Fruit fly (Drosophila melanogaster) whole organism, embryonic: ENCODE data around the gene CG10341.

ENCODE experiments used
- Atf3 ChIP-seq: fragments of 200-800 bp; sonication (Bioruptor generic); optimal IDR thresholded peaks from 3 replicates; lab custom pipeline; 2016; ENCODE audit warnings: missing biosample characterization, missing genetic modification characterization
- CG11093 ChIP-seq: fragments of 200-800 bp; sonication (Bioruptor generic); IDR thresholded peaks from 3 replicates; pipeline ENCODE4 v1.3.6; 2022; ENCODE audit warnings: missing biosample characterization, missing genetic modification characterization
- CG13424 ChIP-seq: fragments of 200-800 bp; sonication (Bioruptor generic); optimal IDR thresholded peaks from 2 replicates; lab custom pipeline; 2019; ENCODE audit warnings: missing biosample characterization, mild to moderate bottlenecking, missing genetic modification characterization, moderate library complexity
- CG13894 ChIP-seq: fragments of 200-800 bp; sonication (Bioruptor generic); optimal IDR thresholded peaks from 3 replicates; lab custom pipeline; 2018; ENCODE audit warnings: missing biosample characterization, mild to moderate bottlenecking, missing genetic modification characterization, moderate library complexity
- CG14441 ChIP-seq: fragments of 200-800 bp; sonication (Bioruptor generic); IDR thresholded peaks from 2 replicates; pipeline ENCODE4 v1.3.6; 2022; ENCODE audit warnings: missing biosample characterization, missing genetic modification characterization
- CG15479 ChIP-seq: fragments of 200-800 bp; sonication (Bioruptor generic); optimal IDR thresholded peaks from 3 replicates; lab custom pipeline; 2019; ENCODE audit warnings: missing biosample characterization, mild to moderate bottlenecking, missing genetic modification characterization, moderate library complexity
- CG15696 ChIP-seq: fragments of 200-800 bp; sonication (Bioruptor generic); optimal IDR thresholded peaks from 2 replicates; lab custom pipeline; 2019; ENCODE audit warnings: missing biosample characterization, mild to moderate bottlenecking, missing genetic modification characterization, moderate library complexity
- CG1603 ChIP-seq: fragments of 200-800 bp; sonication (Bioruptor generic); optimal IDR thresholded peaks from 2 replicates; lab custom pipeline; 2019; ENCODE audit warnings: missing biosample characterization, mild to moderate bottlenecking, missing genetic modification characterization, moderate library complexity
- CG17328 ChIP-seq: fragments of 200-800 bp; sonication (Bioruptor generic); IDR thresholded peaks from 2 replicates; pipeline ENCODE4 v1.3.6; 2022; ENCODE audit warnings: missing biosample characterization, missing genetic modification characterization
- CG17361 ChIP-seq: fragments of 200-800 bp; sonication (Bioruptor generic); IDR thresholded peaks from 3 replicates; pipeline ENCODE4 v1.3.6; 2022; ENCODE audit warnings: missing biosample characterization, missing genetic modification characterization
- CG18764 ChIP-seq: fragments of 200-800 bp; sonication (Bioruptor generic); optimal IDR thresholded peaks from 3 replicates; lab custom pipeline; 2016; ENCODE audit warnings: missing biosample characterization, missing genetic modification characterization
- CG2889 ChIP-seq: fragments of 200-800 bp; sonication (Bioruptor generic); IDR thresholded peaks from 3 replicates; pipeline ENCODE4 v1.3.6; 2022; ENCODE audit warnings: missing biosample characterization, missing genetic modification characterization
- CG3065 ChIP-seq: fragments of 200-800 bp; sonication (Bioruptor generic); optimal IDR thresholded peaks from 2 replicates; lab custom pipeline; 2016; ENCODE audit warnings: missing biosample characterization, missing genetic modification characterization
- CG4328 ChIP-seq: fragments of 200-800 bp; sonication (Bioruptor generic); optimal IDR thresholded peaks from 3 replicates; lab custom pipeline; 2017; ENCODE audit warnings: missing biosample characterization, missing genetic modification reagents, missing genetic modification characterization
- CG4707 ChIP-seq: fragments of 200-800 bp; sonication (Bioruptor generic); optimal IDR thresholded peaks from 2 replicates; lab custom pipeline; 2018; ENCODE audit warnings: missing biosample characterization, mild to moderate bottlenecking, missing genetic modification characterization, moderate library complexity
- CG6683 ChIP-seq: fragments of 200-800 bp; sonication (Bioruptor generic); optimal IDR thresholded peaks from 2 replicates; lab custom pipeline; 2017; ENCODE audit warnings: missing biosample characterization, mild to moderate bottlenecking, missing genetic modification characterization, missing genetic modification reagents
- CG6689 ChIP-seq: fragments of 200-800 bp; sonication (Bioruptor generic); IDR thresholded peaks from 2 replicates; pipeline ENCODE4 v1.3.6; 2022; ENCODE audit warnings: missing biosample characterization, missing genetic modification characterization
- CG7271 ChIP-seq: fragments of 200-800 bp; sonication (Bioruptor generic); optimal IDR thresholded peaks from 2 replicates; lab custom pipeline; 2018; ENCODE audit warnings: missing biosample characterization, mild to moderate bottlenecking, missing genetic modification characterization, moderate library complexity
- CG7372 ChIP-seq: fragments of 200-800 bp; sonication (Bioruptor generic); IDR thresholded peaks from 2 replicates; pipeline ENCODE4 v1.3.6; 2022; ENCODE audit warnings: missing biosample characterization, missing genetic modification characterization
- CG8478 ChIP-seq: fragments of >200 bp; optimal IDR thresholded peaks from 2 replicates; lab custom pipeline; 2018
- CG9876 ChIP-seq: fragments of 200-800 bp; sonication (Bioruptor generic); optimal IDR thresholded peaks from 2 replicates; lab custom pipeline; 2016; ENCODE audit warnings: missing biosample characterization, missing genetic modification characterization
- CHES-1-like ChIP-seq: fragments of 200-800 bp; sonication (Bioruptor generic); optimal IDR thresholded peaks from 2 replicates; lab custom pipeline; 2016; ENCODE audit warnings: missing biosample characterization, missing genetic modification characterization
- CTCF ChIP-seq: fragments of 200-800 bp; sonication (Bioruptor generic); optimal IDR thresholded peaks from 2 replicates; lab custom pipeline; 2017; ENCODE audit warnings: missing biosample characterization, mild to moderate bottlenecking, missing genetic modification characterization, moderate library complexity
- Dfd ChIP-seq, 2 experiments: fragments of >200 bp; optimal IDR thresholded peaks; 2 replicates each; lab custom pipeline; 2017; ENCODE audit warnings: missing biosample characterization in 2 of 2, missing genetic modification characterization in 2 of 2
- HHEX ChIP-seq: fragments of 200-800 bp; sonication (Bioruptor generic); optimal IDR thresholded peaks from 3 replicates; lab custom pipeline; 2017; ENCODE audit warnings: missing biosample characterization, mild to moderate bottlenecking, missing genetic modification characterization, missing genetic modification reagents
- Myb ChIP-seq: fragments of 200-800 bp; sonication (Bioruptor generic); optimal IDR thresholded peaks from 2 replicates; lab custom pipeline; 2016; ENCODE audit warnings: missing biosample characterization, missing genetic modification characterization
- Ravus ChIP-seq: fragments of 200-800 bp; sonication (Bioruptor generic); IDR thresholded peaks from 2 replicates; pipeline ENCODE4 v1.3.6; 2022; ENCODE audit warnings: missing biosample characterization, missing genetic modification characterization
- cg ChIP-seq: fragments of 200-800 bp; sonication (Bioruptor generic); optimal IDR thresholded peaks from 3 replicates; lab custom pipeline; 2019; ENCODE audit warnings: missing biosample characterization, mild to moderate bottlenecking, missing genetic modification characterization, moderate library complexity
- disco-r ChIP-seq: fragments of 200-800 bp; sonication (Bioruptor generic); optimal IDR thresholded peaks from 2 replicates; lab custom pipeline; 2016; ENCODE audit warnings: missing biosample characterization, missing genetic modification characterization
- dm ChIP-seq: fragments of 200-800 bp; sonication (Bioruptor generic); optimal IDR thresholded peaks from 3 replicates; lab custom pipeline; 2016; ENCODE audit warnings: missing biosample characterization, missing genetic modification characterization
- en ChIP-seq: fragments of 200-800 bp; sonication (Bioruptor generic); optimal IDR thresholded peaks from 2 replicates; lab custom pipeline; 2016; ENCODE audit warnings: missing biosample characterization, missing genetic modification characterization
- eve ChIP-seq, 2 experiments: fragments of >200 bp; optimal IDR thresholded peaks; 2 replicates each; lab custom pipeline; 2017; ENCODE audit warnings: missing biosample characterization in 2 of 2, missing genetic modification characterization in 2 of 2
- gem ChIP-seq: fragments of 200-800 bp; sonication (Bioruptor generic); optimal IDR thresholded peaks from 2 replicates; lab custom pipeline; 2019; ENCODE audit warnings: missing biosample characterization, mild to moderate bottlenecking, missing genetic modification characterization, moderate library complexity
- gro ChIP-seq: fragments of 200-800 bp; sonication (Bioruptor generic); optimal IDR thresholded peaks from 2 replicates; lab custom pipeline; 2016; ENCODE audit warnings: missing biosample characterization, missing genetic modification characterization
- h ChIP-seq: fragments of >200 bp; optimal IDR thresholded peaks from 2 replicates; lab custom pipeline; 2017
- kah ChIP-seq: fragments of 200-800 bp; sonication (Bioruptor generic); optimal IDR thresholded peaks from 2 replicates; lab custom pipeline; 2018; ENCODE audit warnings: missing biosample characterization, mild to moderate bottlenecking, missing genetic modification characterization
- lab ChIP-seq: fragments of 200-800 bp; sonication (Bioruptor generic); optimal IDR thresholded peaks from 3 replicates; lab custom pipeline; 2017; ENCODE audit warnings: missing biosample characterization, missing genetic modification characterization, mild to moderate bottlenecking, moderate library complexity, missing genetic modification reagents
- lov ChIP-seq, 2 experiments: fragments of 200-800 bp in 1 of 2; fragments of >200 bp in 1 of 2; sonication (Bioruptor generic) in 1 of 2; IDR thresholded peaks in 1 of 2; optimal IDR thresholded peaks in 1 of 2; 2 replicates in 1 of 2; 3 replicates in 1 of 2; pipeline versions ENCODE4 v1.3.6 to Lab custom; 2017 to 2022; ENCODE audit warnings: missing biosample characterization in 1 of 2, missing genetic modification characterization in 1 of 2
- pho ChIP-seq: fragments of 200-800 bp; sonication (Bioruptor generic); optimal IDR thresholded peaks from 2 replicates; lab custom pipeline; 2016; ENCODE audit warnings: missing biosample characterization, missing genetic modification characterization
- pita ChIP-seq: fragments of 200-800 bp; sonication (Bioruptor generic); optimal IDR thresholded peaks from 2 replicates; lab custom pipeline; 2017; ENCODE audit warnings: missing biosample characterization, mild to moderate bottlenecking, missing genetic modification characterization
- prd ChIP-seq, 3 experiments: fragments of >200 bp in 2 of 3; fragments of 200-800 bp in 1 of 3; sonication (Bioruptor generic) in 1 of 3; optimal IDR thresholded peaks in 2 of 3; IDR thresholded peaks in 1 of 3; 2 replicates in 2 of 3; 3 replicates in 1 of 3; pipeline versions ENCODE4 v1.3.6 to Lab custom; 2017 to 2022; ENCODE audit warnings: missing biosample characterization in 1 of 3, missing genetic modification characterization in 1 of 3
- pzg ChIP-seq: fragments of 200-800 bp; sonication (Bioruptor generic); optimal IDR thresholded peaks from 3 replicates; lab custom pipeline; 2018; ENCODE audit warnings: missing biosample characterization, mild to moderate bottlenecking, missing genetic modification characterization, moderate library complexity
- row ChIP-seq: fragments of 200-800 bp; sonication (Bioruptor generic); IDR thresholded peaks from 3 replicates; pipeline ENCODE4 v1.3.6; 2022; ENCODE audit warnings: missing biosample characterization, missing genetic modification characterization
- sd ChIP-seq: fragments of 200-800 bp; sonication (Bioruptor generic); optimal IDR thresholded peaks from 3 replicates; lab custom pipeline; 2018; ENCODE audit warnings: missing biosample characterization, mild to moderate bottlenecking, missing genetic modification characterization, moderate library complexity
- sim ChIP-seq: fragments of 200-800 bp; sonication (Bioruptor generic); IDR thresholded peaks from 2 replicates; pipeline ENCODE4 v1.3.6; 2022; ENCODE audit warnings: missing biosample characterization, missing genetic modification characterization
- sna ChIP-seq: fragments of 200-800 bp; sonication (Bioruptor generic); IDR thresholded peaks from 2 replicates; pipeline ENCODE4 v1.3.6; 2022; ENCODE audit warnings: missing biosample characterization, missing genetic modification characterization; ENCODE audit not compliant: partially characterized antibody
- so ChIP-seq: fragments of 200-800 bp; sonication (Bioruptor generic); IDR thresholded peaks from 3 replicates; pipeline ENCODE4 v1.3.6; 2022; ENCODE audit warnings: missing biosample characterization, missing genetic modification characterization
- stwl ChIP-seq: fragments of 200-800 bp; sonication (Bioruptor generic); optimal IDR thresholded peaks from 3 replicates; lab custom pipeline; 2018; ENCODE audit warnings: missing biosample characterization, mild to moderate bottlenecking, missing genetic modification characterization, moderate library complexity
- tio ChIP-seq: fragments of 200-800 bp; sonication (Bioruptor generic); optimal IDR thresholded peaks from 2 replicates; lab custom pipeline; 2017; ENCODE audit warnings: missing biosample characterization, missing genetic modification characterization, inconsistent platforms
- trem ChIP-seq: fragments of 200-800 bp; optimal IDR thresholded peaks from 3 replicates; lab custom pipeline; 2019; ENCODE audit warnings: missing biosample characterization, mild to moderate bottlenecking, missing genetic modification characterization, moderate library complexity
- unc-4 ChIP-seq: fragments of 200-800 bp; sonication (Bioruptor generic); IDR thresholded peaks from 2 replicates; pipeline ENCODE4 v1.3.6; 2022; ENCODE audit warnings: missing biosample characterization, missing genetic modification characterization; ENCODE audit not compliant: partially characterized antibody
- usp ChIP-seq: fragments of >200 bp; optimal IDR thresholded peaks from 2 replicates; lab custom pipeline; 2017; ENCODE audit warnings: missing biosample characterization, missing genetic modification characterization

CG10341 gene

DNA sequence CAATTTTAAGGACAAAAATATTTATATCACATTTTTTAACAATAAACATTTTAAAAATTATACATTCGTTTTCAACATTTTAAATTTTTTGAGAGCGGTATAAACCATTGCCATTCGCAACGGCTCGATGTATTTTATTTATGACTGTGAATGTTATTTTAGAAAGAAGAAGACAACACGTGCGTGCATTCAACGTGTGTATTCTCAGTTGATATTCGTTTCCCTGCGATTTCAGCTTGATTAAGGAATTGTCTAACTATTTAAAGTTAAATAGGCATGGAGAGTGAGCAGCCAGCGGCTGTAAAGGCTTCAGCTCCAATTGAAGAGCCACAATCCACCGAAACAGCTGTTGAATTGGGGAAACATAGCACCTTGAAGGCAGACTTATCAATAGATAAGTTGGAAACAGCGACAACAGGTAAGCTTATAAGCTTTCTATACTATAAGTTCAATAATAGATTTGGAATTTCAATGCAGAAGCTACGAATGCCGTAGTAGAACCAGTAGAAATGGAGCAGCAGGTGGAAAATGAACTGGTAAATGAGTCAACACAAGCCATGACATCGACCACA is at the start of gene CG10341 (continued):
- TF ChIP-seq usp (GFP tag; lab: Kevin White, UChicago) (no peak), disco-r (no peak), CG14441 (no peak), CTCF (no peak), sim (no peak), Atf3 (GFP tag; lab: Kevin White, UChicago) (no peak), eve (GFP tag; optimal IDR thresholded peaks at IDR 0.05; lab: Kevin White, UChicago) (no peak), stwl (tag; lab: Kevin White, UChicago) (peak; percentile 24), lab (GFP tag; lab: Kevin White, UChicago) (no peak), pzg (GFP tag; lab: Kevin White, UChicago) (peak; percentile 49), pho (GFP tag; lab: Kevin White, UChicago) (no peak), row (GFP tag; lab: Robert Waterston, UW) (peak; percentile 31; the same call in 1 of the 3 replicates), CG3065 (GFP tag; lab: Kevin White, UChicago) (no peak), CG6683 (GFP tag; lab: Kevin White, UChicago) (no peak), HHEX (GFP tag; lab: Kevin White, UChicago) (no peak), sd (tag; lab: Kevin White, UChicago) (no peak), CG18764 (no peak), CG1603 (tag; lab: Kevin White, UChicago) (peak; percentile 7), Ravus (GFP tag; lab: Robert Waterston, UW) (no peak), h (lab: Kevin White, UChicago) (no peak), CG17361 (GFP tag; lab: Robert Waterston, UW) (no peak), unc-4 (GFP tag; lab: Robert Waterston, UW) (no peak), so (no peak), CG7372 (no peak), gro (GFP tag; lab: Kevin White, UChicago) (no peak), CG13894 (tag; lab: Kevin White, UChicago) (no peak), CG8478 (no peak), CG4328 (GFP tag; lab: Kevin White, UChicago) (no peak), CG6689 (GFP tag; lab: Robert Waterston, UW) (no peak), CG11093 (GFP tag; lab: Robert Waterston, UW) (no peak), CG17328 (GFP tag; lab: Robert Waterston, UW) (no peak), cg (GFP tag; lab: Kevin White, UChicago) (no peak), kah (GFP tag; lab: Kevin White, UChicago) (no peak), en (GFP tag; lab: Kevin White, UChicago) (no peak), CG9876 (GFP tag; lab: Kevin White, UChicago) (no peak), Myb (GFP tag; lab: Kevin White, UChicago) (no peak), CG13424 (no peak), CG15696 (tag; lab: Kevin White, UChicago) (no peak), pita (GFP tag; lab: Kevin White, UChicago) (no peak), gem (no peak), trem (peak; percentile 15), prd (optimal IDR thresholded peaks at IDR 0.05; lab: Kevin White, UChicago) (no peak), prd (GFP tag; IDR thresholded peaks at IDR 0.05; lab: Robert Waterston, UW) (no peak), Dfd (GFP tag; optimal IDR thresholded peaks at IDR 0.05; lab: Kevin White, UChicago) (no peak), sna (GFP tag; lab: Robert Waterston, UW) (no peak), CG7271 (tag; lab: Kevin White, UChicago) (no peak), tio (GFP tag; lab: Kevin White, UChicago) (no peak), CG2889 (no peak), CG15479 (GFP tag; lab: Kevin White, UChicago) (no peak), CHES-1-like (GFP tag; lab: Kevin White, UChicago) (no peak), lov (optimal IDR thresholded peaks at IDR 0.05; lab: Kevin White, UChicago) (no peak), lov (GFP tag; IDR thresholded peaks at IDR 0.05; lab: Robert Waterston, UW) (no peak), CG4707 (no peak), dm (GFP tag; lab: Kevin White, UChicago) (peak; percentile 95)
